Worm (Caenorhabditis elegans) whole organism, L1 larva: ENCODE measurements around the gene npr-43.

Experiments used
- ceh-63 ChIP-seq: fragments of 200-800 bp; sonication (Bioruptor generic); optimal IDR thresholded peaks from 2 replicates; lab custom pipeline; 2018; ENCODE audit warnings: mild to moderate bottlenecking, missing genetic modification characterization, missing compliant biosample characterization
- lin-39 ChIP-seq: fragments of 150-350 bp; optimal IDR thresholded peaks from 2 replicates; lab custom pipeline; 2014; ENCODE audit warnings: missing biosample characterization, missing genetic modification reagents, missing genetic modification characterization
- nhr-237 ChIP-seq: fragments of 150-350 bp; optimal IDR thresholded peaks from 2 replicates; lab custom pipeline; 2014; ENCODE audit warnings: missing biosample characterization, missing genetic modification characterization
- xbp-1 ChIP-seq: sonication (generic microtip); optimal IDR thresholded peaks from 2 replicates; lab custom pipeline; 2016; ENCODE audit warnings: missing genetic modification characterization, missing compliant biosample characterization
- ztf-4 ChIP-seq: fragments of 150-350 bp; optimal IDR thresholded peaks from 2 replicates; lab custom pipeline; 2014; ENCODE audit warnings: missing biosample characterization, missing genetic modification characterization

ce11 chrV:14364586-14365248, 14.2 kb downstream of the npr-43 start:
- TF ChIP-seq xbp-1 (tag; lab: Kevin White, UChicago): no peak
- no peak for TF ChIP-seq ztf-4 (tag; lab: Kevin White, UChicago)
- TF ChIP-seq nhr-237 (tag; lab: Kevin White, UChicago): no peak
- TF ChIP-seq lin-39: no peak
- no peak for TF ChIP-seq ceh-63 (GFP tag; lab: Kevin White, UChicago)
